Worm (Caenorhabditis elegans) whole organism, L2 larva: Measurements from ENCODE around the gene F13A7.11.

Source experiments
- R02D3.7 ChIP-seq: fragments of 150-350 bp; optimal IDR thresholded peaks from 2 replicates; lab custom pipeline; 2014; ENCODE audit warnings: missing biosample characterization, missing genetic modification characterization
- ama-1 ChIP-seq: fragments of 150-350 bp; optimal IDR thresholded peaks from 2 replicates; lab custom pipeline; 2018; ENCODE audit warnings: inconsistent platforms
- ceh-16 ChIP-seq: fragments of 150-350 bp; optimal IDR thresholded peaks from 2 replicates; lab custom pipeline; 2014; ENCODE audit warnings: missing biosample characterization, missing genetic modification characterization
- lin-39 ChIP-seq: fragments of 150-350 bp; optimal IDR thresholded peaks from 2 replicates; lab custom pipeline; 2014; ENCODE audit warnings: missing biosample characterization, missing genetic modification reagents, missing genetic modification characterization
- mdl-1 ChIP-seq, 2 experiments: fragments of 150-350 bp in 1 of 2; sonication (generic microtip) in 1 of 2; optimal IDR thresholded peaks; 2 replicates each; lab custom pipeline; 2017; ENCODE audit warnings: missing biosample characterization in 2 of 2, missing genetic modification characterization in 2 of 2
- nhr-11 ChIP-seq: fragments of 150-350 bp; optimal IDR thresholded peaks from 2 replicates; lab custom pipeline; 2014; ENCODE audit warnings: missing biosample characterization, missing genetic modification characterization
- nhr-77 ChIP-seq: fragments of 150-350 bp; optimal IDR thresholded peaks from 2 replicates; lab custom pipeline; 2014; ENCODE audit warnings: missing biosample characterization, missing genetic modification characterization
- peb-1 ChIP-seq: fragments of 150-350 bp; optimal IDR thresholded peaks from 2 replicates; lab custom pipeline; 2014; ENCODE audit warnings: missing biosample characterization, missing genetic modification characterization
- skn-1 ChIP-seq: sonication (generic microtip); optimal IDR thresholded peaks from 2 replicates; lab custom pipeline; 2017; ENCODE audit warnings: missing biosample characterization, missing genetic modification characterization
- snpc-4 ChIP-seq: fragments of 150-350 bp; optimal IDR thresholded peaks from 2 replicates; lab custom pipeline; 2014; ENCODE audit warnings: missing biosample characterization, missing genetic modification characterization
- unc-39 ChIP-seq: fragments of 150-350 bp; optimal IDR thresholded peaks from 2 replicates; lab custom pipeline; 2014; ENCODE audit warnings: missing biosample characterization, missing genetic modification characterization

ce11 chrV:16377188-16377587 lies 17.9 kb downstream of the F13A7.11 start:
- TF ChIP-seq ama-1 (lab: Kevin White, UChicago): no peak
- no peak for TF ChIP-seq peb-1 (tag; lab: Kevin White, UChicago)
- no peak for TF ChIP-seq snpc-4 (tag; lab: Kevin White, UChicago)
- no peak for TF ChIP-seq skn-1
- TF ChIP-seq ceh-16 (tag; lab: Kevin White, UChicago): no peak
- no peak for TF ChIP-seq unc-39 (tag; lab: Kevin White, UChicago)
- no peak for TF ChIP-seq nhr-11 (tag; lab: Kevin White, UChicago)
- TF ChIP-seq R02D3.7 (tag; lab: Kevin White, UChicago): no peak
- TF ChIP-seq mdl-1 (tag; optimal IDR thresholded peaks at IDR 0.05; lab: Kevin White, UChicago): no peak
- TF ChIP-seq nhr-77: no peak
- no peak for TF ChIP-seq lin-39
